Worm (Caenorhabditis elegans) whole organism, L3 larva: ENCODE data around the gene srbc-44.

Experiments
- ZK546.5 ChIP-seq: sonication (generic microtip); optimal IDR thresholded peaks from 2 replicates; lab custom pipeline; 2017; ENCODE audit warnings: missing biosample characterization, missing genetic modification characterization
- ceh-28 ChIP-seq: fragments of 150-350 bp; optimal IDR thresholded peaks from 2 replicates; lab custom pipeline; 2014; ENCODE audit warnings: missing biosample characterization, missing genetic modification reagents, missing genetic modification characterization
- elt-1 ChIP-seq: fragments of 150-350 bp; optimal IDR thresholded peaks from 2 replicates; lab custom pipeline; 2014; ENCODE audit warnings: missing biosample characterization, missing genetic modification characterization
- elt-2 ChIP-seq: sonication (generic microtip); optimal IDR thresholded peaks from 2 replicates; lab custom pipeline; 2016; ENCODE audit warnings: missing genetic modification reagents, mild to moderate bottlenecking, missing genetic modification characterization, missing compliant biosample characterization
- fkh-10 ChIP-seq: sonication (generic microtip); optimal IDR thresholded peaks from 2 replicates; lab custom pipeline; 2017; ENCODE audit warnings: missing biosample characterization, missing genetic modification reagents, missing genetic modification characterization
- lin-15B ChIP-seq: fragments of 150-350 bp; optimal IDR thresholded peaks from 2 replicates; lab custom pipeline; 2014; ENCODE audit warnings: missing biosample characterization, missing genetic modification characterization
- mdl-1 ChIP-seq: fragments of 150-350 bp; optimal IDR thresholded peaks from 2 replicates; lab custom pipeline; 2014; ENCODE audit warnings: missing biosample characterization, missing genetic modification characterization
- nfya-1 ChIP-seq: sonication (generic microtip); optimal IDR thresholded peaks from 2 replicates; lab custom pipeline; 2017; ENCODE audit warnings: missing genetic modification characterization, mild to moderate bottlenecking, missing compliant biosample characterization, antibody characterized with exemption, moderate library complexity; ENCODE audit not compliant: insufficient read depth
- nhr-76 ChIP-seq: fragments of 150-350 bp; sonication (generic microtip); optimal IDR thresholded peaks from 5 replicates; lab custom pipeline; 2014; ENCODE audit warnings: missing biosample characterization, missing genetic modification characterization
- pqm-1 ChIP-seq: fragments of 150-350 bp; optimal IDR thresholded peaks from 2 replicates; lab custom pipeline; 2017; ENCODE audit warnings: missing biosample characterization, missing genetic modification characterization, inconsistent platforms
- skn-1 ChIP-seq: fragments of 150-350 bp; optimal IDR thresholded peaks from 2 replicates; lab custom pipeline; 2014; ENCODE audit warnings: missing biosample characterization, missing genetic modification characterization
- zag-1 ChIP-seq: fragments of 150-350 bp; optimal IDR thresholded peaks from 2 replicates; lab custom pipeline; 2014; ENCODE audit warnings: missing biosample characterization, missing genetic modification characterization

Gene srbc-44

DNA sequence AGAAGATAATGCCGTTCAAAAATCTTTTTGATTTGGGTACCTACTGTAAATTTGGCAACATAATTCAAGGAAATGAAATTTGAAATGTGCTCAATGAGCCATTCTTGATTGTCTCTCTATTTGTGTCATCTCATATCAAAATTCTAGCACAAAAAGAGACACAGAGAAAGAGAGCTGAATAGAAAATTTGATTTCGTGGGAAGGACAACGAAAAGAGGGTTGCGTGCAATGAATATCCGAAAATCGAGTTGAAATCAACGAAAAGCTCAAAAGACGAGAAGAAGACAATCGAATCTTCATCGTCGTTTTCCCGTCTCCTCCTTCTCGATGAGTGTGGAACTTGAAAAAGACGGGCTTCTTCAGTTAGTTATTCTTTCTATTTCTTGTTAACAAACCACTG is 40.5 kb downstream of the srbc-44 start, which contains the start of gene C15C8.5:
TSS of gene C15C8.5 (plus strand) at position 152 of the 400 bp plus-strand sequence.
- TF ChIP-seq nhr-76 (tag; lab: Kevin White, UChicago) (no peak), fkh-10 (peak; percentile 88)

- TF ChIP-seq elt-1 (tag; lab: Kevin White, UChicago) (peak; percentile 54), pqm-1 (tag; lab: Kevin White, UChicago) (no peak), nfya-1 (tag; lab: Kevin White, UChicago) (peak; percentile 6), ceh-28 (tag; lab: Kevin White, UChicago) (peak; percentile 18), lin-15B (tag; lab: Kevin White, UChicago) (peak; percentile 45), zag-1 (tag; lab: Kevin White, UChicago) (no peak)
Observed at ce11 chrV:12747431-12747830, 40.9 kb downstream of the srbc-44 start, which contains the start of gene C15C8.4. TSS of gene C15C8.4 (minus strand) at chrV:12747463.

DNA sequence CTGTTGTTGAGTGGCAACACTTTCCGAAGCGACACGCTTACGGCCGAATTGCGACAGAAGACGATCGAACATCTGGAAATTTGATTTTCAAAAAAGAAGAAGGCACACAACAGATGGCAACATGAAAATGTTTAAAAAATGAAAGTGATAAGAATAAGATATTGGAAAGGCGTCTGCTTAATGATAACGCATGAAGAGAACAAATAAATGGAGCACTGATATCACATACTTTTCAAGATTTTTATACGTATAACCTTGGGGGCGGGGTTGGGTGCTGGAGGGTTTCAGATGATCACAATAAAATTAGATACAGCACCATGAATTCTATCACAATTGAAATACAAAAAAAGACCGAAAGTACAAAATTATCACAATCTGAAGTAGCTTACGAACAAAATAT is 43.4 kb downstream of the srbc-44 start, which contains the start of gene C15C8.7:
TSS of gene C15C8.7 (minus strand) at position 72 of the 400 bp plus-strand sequence.
- TF ChIP-seq pqm-1 (tag; lab: Kevin White, UChicago): peak; percentile 42
- no peak for TF ChIP-seq mdl-1 (tag; lab: Kevin White, UChicago)
- TF ChIP-seq elt-2: peak; percentile 92

DNA sequence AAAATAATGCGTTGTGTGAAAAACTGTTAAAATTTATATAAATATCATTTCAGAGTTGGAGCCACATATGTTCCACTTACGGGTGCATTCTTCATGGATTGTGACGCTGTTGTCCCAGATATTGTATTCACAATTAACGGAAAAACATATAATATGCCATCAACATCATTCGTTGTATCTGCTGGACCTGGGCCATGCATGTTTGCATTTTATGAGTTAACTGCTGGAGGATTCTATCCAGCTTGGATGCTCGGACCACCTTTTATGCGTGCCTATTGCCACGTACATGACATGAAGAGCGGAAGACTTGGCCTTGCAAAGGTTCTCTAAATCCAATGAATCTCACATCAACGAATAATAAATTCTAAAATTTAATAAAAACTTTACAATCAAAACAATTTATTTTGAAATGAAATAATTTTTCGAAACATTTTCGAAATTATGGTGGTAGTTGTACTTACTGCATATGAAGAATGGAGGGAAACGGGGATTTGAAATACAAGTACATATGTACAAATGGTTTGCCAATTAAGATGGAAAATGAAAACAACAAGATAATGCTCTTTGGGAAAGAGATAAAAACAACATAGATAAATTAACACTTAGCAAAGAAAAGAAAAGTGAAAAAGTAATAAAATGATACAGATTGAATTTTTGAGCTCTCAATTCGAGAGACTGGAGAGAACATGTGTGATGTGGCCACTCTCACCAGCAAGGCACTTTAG is 44.4 kb downstream of the srbc-44 start:
- no peak for TF ChIP-seq elt-1 (tag; lab: Kevin White, UChicago)
- TF ChIP-seq elt-2: peak; percentile 28

DNA sequence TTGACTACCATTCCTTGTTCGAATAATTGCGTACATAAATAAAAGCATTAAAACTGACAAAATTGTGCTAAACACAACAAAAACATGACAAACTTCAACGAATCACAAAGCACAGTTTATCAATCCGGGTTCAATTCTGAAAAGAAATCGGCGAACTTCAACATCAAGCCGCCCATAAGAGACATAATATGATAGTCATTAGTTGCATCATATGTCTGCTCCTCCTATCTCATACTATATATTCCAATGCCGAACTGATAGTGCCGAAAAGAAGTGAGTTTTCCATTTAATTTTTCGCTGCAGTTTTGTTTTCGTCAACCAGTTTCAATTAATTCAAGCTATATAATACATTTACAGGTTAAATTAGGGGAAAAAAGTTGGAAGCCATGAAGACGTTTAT is 46.7 kb downstream of the srbc-44 start, which contains the start of gene hrg-7:
TSS of gene hrg-7 (plus strand) at position 358 of the 400 bp plus-strand sequence.
- TF ChIP-seq skn-1 (tag; lab: Kevin White, UChicago) (peak; percentile 62), ZK546.5 (no peak), elt-2 (peak; percentile 95)
